Fruit fly (Drosophila melanogaster): Measurements from ENCODE around the gene CG7166.

CG7166 gene

dm6 chr3L:21604265-21604664 is 21.2 kb downstream of the CG7166 start (continued):
- TF ChIP-seq hb (GFP tag; IDR thresholded peaks at IDR 0.05; ENCODE audit: partially characterized antibody) (0 out of 3 replicates have a peak, but pooled peaks have one; percentile 32), MESR4 (GFP tag; optimal IDR thresholded peaks at IDR 0.05) (no peak), CG1602 (GFP tag; optimal IDR thresholded peaks at IDR 0.05) (peak; percentile 63), Ets65A (GFP tag) (peak; percentile 96), Hmr (GFP tag; optimal IDR thresholded peaks at IDR 0.05) (peak; percentile 52), CG30020 (tag; optimal IDR thresholded peaks at IDR 0.05) (no peak), ftz-f1 (GFP tag; optimal IDR thresholded peaks at IDR 0.05) (peak; percentile 67), NC2β (GFP tag; optimal IDR thresholded peaks at IDR 0.05) (peak; percentile 68), CG11456 (GFP tag; IDR thresholded peaks at IDR 0.05) (peak; percentile 93), amos (GFP tag; IDR thresholded peaks at IDR 0.05; ENCODE audit: partially characterized antibody) (peak; percentile 76), az2 (GFP tag; optimal IDR thresholded peaks at IDR 0.05) (peak; percentile 67), vnd (GFP tag; IDR thresholded peaks at IDR 0.05; ENCODE audit: partially characterized antibody) (0 out of 3 replicates have a peak, but pooled peaks have one; percentile 48), CG33213 (GFP tag; optimal IDR thresholded peaks at IDR 0.05) (peak; percentile 85), CG9609 (GFP tag; optimal IDR thresholded peaks at IDR 0.05) (peak; percentile 49), HLHmδ (GFP tag; optimal IDR thresholded peaks at IDR 0.05) (peak; percentile 44), gsb (GFP tag; IDR thresholded peaks at IDR 0.05) (peak; percentile 41; the same call in 1 of the 2 replicates), mirr (GFP tag; optimal IDR thresholded peaks at IDR 0.05) (no peak), CG11696 (GFP tag; IDR thresholded peaks at IDR 0.05) (no peak), tin (GFP tag; optimal IDR thresholded peaks at IDR 0.05) (peak; percentile 72), CG13424 (tag; optimal IDR thresholded peaks at IDR 0.05) (no peak), CG16815 (GFP tag; optimal IDR thresholded peaks at IDR 0.05) (peak; percentile 33), CG6175 (GFP tag; IDR thresholded peaks at IDR 0.05) (0 out of 3 replicates have a peak, but pooled peaks have one; percentile 40), Med (GFP tag) (peak; percentile 95), Camta (GFP tag; optimal IDR thresholded peaks at IDR 0.05) (peak; percentile 66), sima (GFP tag; optimal IDR thresholded peaks at IDR 0.05) (no peak), chinmo (GFP tag; IDR thresholded peaks at IDR 0.05; ENCODE audit: partially characterized antibody) (no peak), fru (optimal IDR thresholded peaks at IDR 0.05) (no peak), CG14014 (GFP tag; IDR thresholded peaks at IDR 0.05) (0 out of 2 replicates have a peak, but pooled peaks have one; percentile 42), CG8765 (GFP tag; IDR thresholded peaks at IDR 0.05) (peak; percentile 45; the same call in 1 of the 2 replicates), lmd (GFP tag; IDR thresholded peaks at IDR 0.05) (no peak; the same call in 1 of the 2 replicates), Atf-2 (GFP tag; optimal IDR thresholded peaks at IDR 0.05) (peak; percentile 67), zfh2 (GFP tag; optimal IDR thresholded peaks at IDR 0.05) (peak; percentile 19), Mrtf (GFP tag; IDR thresholded peaks at IDR 0.05) (peak; percentile 67), Taf1 (GFP tag; IDR thresholded peaks at IDR 0.05) (no peak; the same call in 1 of the 2 replicates), CG18764 (GFP tag; optimal IDR thresholded peaks at IDR 0.05) (peak; percentile 52), CG3847 (GFP tag; IDR thresholded peaks at IDR 0.05) (peak; percentile 54), CG10366 (GFP tag; IDR thresholded peaks at IDR 0.05) (peak; percentile 51), HLH54F (GFP tag; optimal IDR thresholded peaks at IDR 0.05) (peak; percentile 50), D19A (tag; optimal IDR thresholded peaks at IDR 0.05) (no peak), Bteb2 (GFP tag; optimal IDR thresholded peaks at IDR 0.05) (peak; percentile 2), kay (GFP tag; optimal IDR thresholded peaks at IDR 0.05) (peak; percentile 15), CG7987 (GFP tag; optimal IDR thresholded peaks at IDR 0.05) (no peak), CG16813 (GFP tag; IDR thresholded peaks at IDR 0.05; ENCODE audit: partially characterized antibody) (peak; percentile 54; the same call in 2 of the 3 replicates), twi (tag; optimal IDR thresholded peaks at IDR 0.05) (no peak), p53 (GFP tag; optimal IDR thresholded peaks at IDR 0.05) (peak; percentile 70), Dip3 (GFP tag; optimal IDR thresholded peaks at IDR 0.05) (peak; percentile 40), slbo (GFP tag; IDR thresholded peaks at IDR 0.05) (peak; percentile 86), h (optimal IDR thresholded peaks at IDR 0.05) (no peak), gce (GFP tag; IDR thresholded peaks at IDR 0.05) (peak; percentile 4; the same call in 1 of the 3 replicates), crp (GFP tag; optimal IDR thresholded peaks at IDR 0.05) (no peak), ken (GFP tag; IDR thresholded peaks at IDR 0.05) (peak; percentile 66; the same call in 2 of the 3 replicates), CG4424 (GFP tag; optimal IDR thresholded peaks at IDR 0.05) (peak; percentile 56)

Measured in whole organism, embryonic.